Worm (Caenorhabditis elegans): Measurements from ENCODE around the gene pkc-2.

- TF ChIP-seq snpc-4 (GFP tag; optimal IDR thresholded peaks at IDR 0.05) (no peak), snpc-4 (tag; optimal IDR thresholded peaks at IDR 0.05) (no peak), sdz-38 (tag; optimal IDR thresholded peaks at IDR 0.05) (no peak), madf-3 (GFP tag; IDR thresholded peaks at IDR 0.05) (no peak), Y53F4B.3 (GFP tag; IDR thresholded peaks at IDR 0.05) (no peak), madf-8 (GFP tag; conservative IDR thresholded peaks at IDR 0.05) (no peak), B0035.1 (tag; optimal IDR thresholded peaks at IDR 0.05) (no peak), ama-1 (optimal IDR thresholded peaks at IDR 0.05) (no peak), ama-1 (GFP tag; optimal IDR thresholded peaks at IDR 0.05) (no peak), atf-7 (tag; optimal IDR thresholded peaks at IDR 0.05) (no peak), unc-62 (GFP tag; optimal IDR thresholded peaks at IDR 0.05) (no peak)
These were observed 26.2 kb upstream of the pkc-2 start, which contains the start of gene apa-2 for ce11 chrX:9338375-9338774.
